Worm (Caenorhabditis elegans) whole organism, late embryonic: ENCODE measurements around the gene T16G1.5.

Experiments used
- ceh-9 ChIP-seq: sonication (generic microtip); optimal IDR thresholded peaks from 2 replicates; lab custom pipeline; 2016; ENCODE audit warnings: mild to moderate bottlenecking, missing genetic modification characterization, inconsistent platforms, missing compliant biosample characterization
- hlh-30 ChIP-seq: sonication (generic microtip); optimal IDR thresholded peaks from 2 replicates; lab custom pipeline; 2017; ENCODE audit warnings: antibody characterized with exemption, missing genetic modification characterization, missing compliant biosample characterization; ENCODE audit not compliant: insufficient read depth
- hlh-6 ChIP-seq: sonication (generic microtip); optimal IDR thresholded peaks from 2 replicates; lab custom pipeline; 2016; ENCODE audit warnings: missing genotype, missing genetic modification characterization, missing compliant biosample characterization
- hlh-8 ChIP-seq: sonication (generic microtip); optimal IDR thresholded peaks from 2 replicates; lab custom pipeline; 2016; ENCODE audit warnings: missing genotype, missing genetic modification characterization, missing compliant biosample characterization
- pha-4 ChIP-seq: fragments of 150-350 bp; optimal IDR thresholded peaks from 2 replicates; lab custom pipeline; 2018; ENCODE audit warnings: missing biosample characterization, missing genetic modification reagents, missing genetic modification characterization
- unc-3 ChIP-seq, 2 experiments: fragments of 200-800 bp in 1 of 2; sonication (Bioruptor generic) in 1 of 2; sonication (generic microtip) in 1 of 2; conservative IDR thresholded peaks in 1 of 2; optimal IDR thresholded peaks in 1 of 2; 2 replicates each; pipeline versions ENCODE4 v1.3.6 to Lab custom; 2016 to 2022; ENCODE audit warnings: missing compliant biosample characterization in 2 of 2, missing genetic modification characterization in 2 of 2, missing genetic modification reagents in 1 of 2

- TF ChIP-seq ceh-9 (tag; lab: Kevin White, UChicago) (no peak), hlh-30 (tag; lab: Kevin White, UChicago) (no peak), hlh-8 (tag; lab: Kevin White, UChicago) (no peak), pha-4 (tag; lab: Kevin White, UChicago) (no peak), unc-3 (GFP tag; conservative IDR thresholded peaks at IDR 0.05; lab: Robert Waterston, UW) (no peak), unc-3 (tag; optimal IDR thresholded peaks at IDR 0.05; lab: Kevin White, UChicago) (no peak), hlh-6 (tag; lab: Kevin White, UChicago) (no peak)
Observed at ce11 chrV:12909544-12910157, 29.7 kb downstream of the T16G1.5 start, which contains the start of gene nid-1.
